Worm (Caenorhabditis elegans) whole organism, L4/young adult: ENCODE data around the gene Y49F6A.11.

Experiments used
- W03F9.2 ChIP-seq: fragments of 150-350 bp; optimal IDR thresholded peaks from 2 replicates; lab custom pipeline; 2014; ENCODE audit warnings: missing biosample characterization, missing genetic modification characterization
- dao-5 ChIP-seq: sonication (generic microtip); optimal IDR thresholded peaks from 2 replicates; lab custom pipeline; 2016; ENCODE audit warnings: missing genotype, missing genetic modification characterization, moderate library complexity, missing compliant biosample characterization
- him-1 ChIP-seq: sonication (generic microtip); optimal IDR thresholded peaks from 2 replicates; lab custom pipeline; 2016; ENCODE audit warnings: missing genotype, missing genetic modification reagents, missing genetic modification characterization, missing compliant biosample characterization

DNA sequence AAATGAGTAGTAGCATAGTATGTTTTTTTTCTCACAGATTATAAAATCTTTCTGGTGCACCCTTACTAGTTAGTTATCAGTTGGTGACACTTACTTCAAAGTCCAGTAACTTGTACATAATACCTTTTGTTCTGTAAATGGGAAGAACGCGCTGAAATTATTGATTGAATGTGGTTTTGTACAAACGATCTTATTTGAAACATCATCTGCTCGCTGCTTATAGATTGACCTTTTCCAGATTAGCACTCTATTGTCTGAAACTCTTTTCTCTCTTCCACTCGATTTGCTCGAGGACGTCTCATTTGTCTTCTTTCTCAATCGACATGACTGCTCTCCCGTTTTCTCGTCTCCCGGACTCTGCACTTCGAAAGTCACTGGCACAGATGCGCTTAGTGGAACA is 48.5 kb upstream of the Y49F6A.11 start, which contains the start of gene fbxb-33:
- no peak for TF ChIP-seq W03F9.2 (tag; lab: Kevin White, UChicago)
- TF ChIP-seq him-1: no peak
- no peak for TF ChIP-seq dao-5 (tag; lab: Kevin White, UChicago)
